Fruit fly (Drosophila melanogaster): ENCODE data around the gene CG14323.

DNA sequence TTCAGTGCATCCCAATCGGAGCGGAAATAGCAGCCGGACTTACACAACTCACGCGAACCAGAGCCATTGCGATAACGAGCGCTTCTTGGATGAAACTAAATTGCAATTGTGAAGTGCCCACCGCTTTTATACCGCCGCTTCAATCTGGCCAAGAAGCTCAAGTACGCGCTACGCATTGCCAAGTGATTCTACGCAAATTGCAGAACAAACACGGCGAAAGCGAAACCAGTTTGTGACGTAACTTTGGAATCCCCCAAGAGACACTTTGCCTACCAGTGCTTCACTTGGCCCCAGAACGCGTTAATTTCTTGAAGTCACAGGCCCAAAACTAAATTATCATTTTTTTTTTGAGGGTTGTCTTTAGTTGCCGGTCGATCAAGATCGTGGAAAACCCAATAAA lies 10.5 kb downstream of the CG14323 start, which contains the start of gene Edg91:
- TF ChIP-seq svp (GFP tag) (no peak), Ets96B (tag; optimal IDR thresholded peaks at IDR 0.05) (no peak), vri (GFP tag; optimal IDR thresholded peaks at IDR 0.05) (no peak), acj6 (GFP tag; optimal IDR thresholded peaks at IDR 0.05) (no peak), CG11902 (GFP tag; optimal IDR thresholded peaks at IDR 0.05) (no peak), CG16779 (tag; optimal IDR thresholded peaks at IDR 0.05) (no peak), OdsH (GFP tag; optimal IDR thresholded peaks at IDR 0.05) (no peak)

All from whole organism, prepupa.